Fruit fly (Drosophila melanogaster) whole organism, embryonic: Measurements from ENCODE around the gene Prosbeta2.
A peak's percentile ranks its signal among the peaks of the same experiment; 100 is the strongest.

Experiments
- CG10267 ChIP-seq: fragments of 200-800 bp; sonication (Bioruptor generic); optimal IDR thresholded peaks from 2 replicates; lab custom pipeline; 2018; ENCODE audit warnings: missing biosample characterization, mild to moderate bottlenecking, missing genetic modification characterization, moderate library complexity
- CG10654 ChIP-seq: fragments of 200-800 bp; sonication (Bioruptor generic); optimal IDR thresholded peaks from 2 replicates; lab custom pipeline; 2016; ENCODE audit warnings: missing biosample characterization, missing genetic modification characterization
- CG11695 ChIP-seq: fragments of 200-800 bp; sonication (Bioruptor generic); IDR thresholded peaks from 3 replicates; pipeline ENCODE4 v1.3.6; 2022; ENCODE audit warnings: missing biosample characterization, missing genetic modification characterization
- CG12236 ChIP-seq: fragments of 200-800 bp; sonication (Bioruptor generic); optimal IDR thresholded peaks from 2 replicates; lab custom pipeline; 2016; ENCODE audit warnings: missing biosample characterization, missing genetic modification characterization
- CG13424 ChIP-seq: fragments of 200-800 bp; sonication (Bioruptor generic); optimal IDR thresholded peaks from 2 replicates; lab custom pipeline; 2019; ENCODE audit warnings: missing biosample characterization, mild to moderate bottlenecking, missing genetic modification characterization, moderate library complexity
- CG14050 ChIP-seq: fragments of 200-800 bp; sonication (Bioruptor generic); IDR thresholded peaks from 3 replicates; pipeline ENCODE4 v1.3.6; 2022; ENCODE audit warnings: missing biosample characterization, missing genetic modification characterization
- CG17186 ChIP-seq: fragments of 200-800 bp; sonication (Bioruptor generic); optimal IDR thresholded peaks from 3 replicates; lab custom pipeline; 2017; ENCODE audit warnings: missing biosample characterization, missing genetic modification reagents, missing genetic modification characterization
- CG17802 ChIP-seq: fragments of 200-800 bp; sonication (Bioruptor generic); optimal IDR thresholded peaks from 2 replicates; lab custom pipeline; 2018; ENCODE audit warnings: missing biosample characterization, mild to moderate bottlenecking, missing genetic modification characterization, moderate library complexity
- CG1792 ChIP-seq: fragments of 200-800 bp; sonication (Bioruptor generic); optimal IDR thresholded peaks from 2 replicates; lab custom pipeline; 2016; ENCODE audit warnings: missing biosample characterization, missing genetic modification characterization
- CG2116 ChIP-seq: fragments of 200-800 bp; sonication (Bioruptor generic); optimal IDR thresholded peaks from 3 replicates; lab custom pipeline; 2018; ENCODE audit warnings: missing biosample characterization, mild to moderate bottlenecking, missing genetic modification characterization
- CG2712 ChIP-seq: fragments of 200-800 bp; optimal IDR thresholded peaks from 3 replicates; lab custom pipeline; 2019; ENCODE audit warnings: missing biosample characterization, mild to moderate bottlenecking, missing genetic modification characterization, moderate library complexity
- CG30403 ChIP-seq: fragments of 200-800 bp; sonication (Bioruptor generic); optimal IDR thresholded peaks from 3 replicates; lab custom pipeline; 2016; ENCODE audit warnings: missing biosample characterization, missing genetic modification characterization
- CG3065 ChIP-seq: fragments of 200-800 bp; sonication (Bioruptor generic); optimal IDR thresholded peaks from 2 replicates; lab custom pipeline; 2016; ENCODE audit warnings: missing biosample characterization, missing genetic modification characterization
- CG31388 ChIP-seq: fragments of 200-800 bp; sonication (Bioruptor generic); optimal IDR thresholded peaks from 2 replicates; lab custom pipeline; 2016; ENCODE audit warnings: missing biosample characterization, missing genetic modification characterization
- CG3281 ChIP-seq: fragments of 200-800 bp; sonication (Bioruptor generic); optimal IDR thresholded peaks from 3 replicates; lab custom pipeline; 2017; ENCODE audit warnings: missing biosample characterization, mild to moderate bottlenecking, missing genetic modification characterization
- CG42726 ChIP-seq: fragments of 200-800 bp; sonication (Bioruptor generic); IDR thresholded peaks from 2 replicates; pipeline ENCODE4 v1.3.6; 2022; ENCODE audit warnings: missing biosample characterization, missing genetic modification characterization; ENCODE audit not compliant: partially characterized antibody
- CG4404 ChIP-seq: fragments of 200-800 bp; sonication (Bioruptor generic); IDR thresholded peaks from 2 replicates; pipeline ENCODE4 v1.3.6; 2022; ENCODE audit warnings: missing biosample characterization, missing genetic modification characterization
- CG6791 ChIP-seq: fragments of 200-800 bp; sonication (Bioruptor generic); IDR thresholded peaks from 3 replicates; pipeline ENCODE4 v1.3.6; 2022; ENCODE audit warnings: missing biosample characterization, missing genetic modification characterization; ENCODE audit not compliant: partially characterized antibody
- CG7372 ChIP-seq: fragments of 200-800 bp; sonication (Bioruptor generic); IDR thresholded peaks from 2 replicates; pipeline ENCODE4 v1.3.6; 2022; ENCODE audit warnings: missing biosample characterization, missing genetic modification characterization
- CG8924 ChIP-seq: fragments of 200-800 bp; optimal IDR thresholded peaks from 3 replicates; lab custom pipeline; 2019; ENCODE audit warnings: missing biosample characterization, mild to moderate bottlenecking, missing genetic modification characterization, moderate library complexity
- CoRest ChIP-seq: fragments of 200-800 bp; sonication (Bioruptor generic); optimal IDR thresholded peaks from 3 replicates; lab custom pipeline; 2018; ENCODE audit warnings: missing biosample characterization, mild to moderate bottlenecking, missing genetic modification characterization, moderate library complexity
- CrebB ChIP-seq: fragments of 200-800 bp; sonication (Bioruptor generic); optimal IDR thresholded peaks from 3 replicates; lab custom pipeline; 2018; ENCODE audit warnings: missing biosample characterization, mild to moderate bottlenecking, missing genetic modification characterization
- Dfd ChIP-seq, 2 experiments: fragments of >200 bp; optimal IDR thresholded peaks; 2 replicates each; lab custom pipeline; 2017; ENCODE audit warnings: missing biosample characterization in 2 of 2, missing genetic modification characterization in 2 of 2
- HmgD ChIP-seq: fragments of 200-800 bp; sonication (Bioruptor generic); optimal IDR thresholded peaks from 3 replicates; lab custom pipeline; 2016; ENCODE audit warnings: missing biosample characterization, missing genetic modification characterization
- Hmx ChIP-seq: fragments of 200-800 bp; sonication (Bioruptor generic); optimal IDR thresholded peaks from 2 replicates; lab custom pipeline; 2016; ENCODE audit warnings: missing biosample characterization, missing genetic modification characterization
- Hr3 ChIP-seq: fragments of 200-800 bp; sonication (Bioruptor generic); optimal IDR thresholded peaks from 3 replicates; lab custom pipeline; 2016; ENCODE audit warnings: missing biosample characterization, missing genetic modification characterization
- Opbp ChIP-seq: fragments of 200-800 bp; sonication (Bioruptor generic); IDR thresholded peaks from 3 replicates; pipeline ENCODE4 v1.3.6; 2022; ENCODE audit warnings: missing biosample characterization, missing genetic modification characterization; ENCODE audit not compliant: partially characterized antibody
- Sry-β ChIP-seq: fragments of 200-800 bp; sonication (Bioruptor generic); optimal IDR thresholded peaks from 2 replicates; lab custom pipeline; 2018; ENCODE audit warnings: missing biosample characterization, mild to moderate bottlenecking, missing genetic modification characterization, moderate library complexity
- ara ChIP-seq: fragments of 200-800 bp; sonication (Bioruptor generic); IDR thresholded peaks from 2 replicates; pipeline ENCODE4 v1.3.6; 2022; ENCODE audit warnings: missing biosample characterization, missing genetic modification characterization
- br ChIP-seq: fragments of >200 bp; optimal IDR thresholded peaks from 2 replicates; lab custom pipeline; 2017
- caup ChIP-seq: fragments of 200-800 bp; sonication (Bioruptor generic); optimal IDR thresholded peaks from 3 replicates; lab custom pipeline; 2017; ENCODE audit warnings: missing biosample characterization, mild to moderate bottlenecking, missing genetic modification characterization, moderate library complexity; ENCODE audit not compliant: severe bottlenecking
- fu2 ChIP-seq: fragments of 200-800 bp; sonication (Bioruptor generic); optimal IDR thresholded peaks from 2 replicates; lab custom pipeline; 2016; ENCODE audit warnings: missing biosample characterization, missing genetic modification characterization
- gcm2 ChIP-seq: fragments of 200-800 bp; sonication (Bioruptor generic); optimal IDR thresholded peaks from 2 replicates; lab custom pipeline; 2016; ENCODE audit warnings: missing biosample characterization, missing genetic modification characterization
- jumu ChIP-seq: fragments of 200-800 bp; sonication (Bioruptor generic); optimal IDR thresholded peaks from 3 replicates; lab custom pipeline; 2016; ENCODE audit warnings: missing biosample characterization, missing genetic modification characterization
- nom ChIP-seq: fragments of 200-800 bp; sonication (Bioruptor generic); optimal IDR thresholded peaks from 2 replicates; lab custom pipeline; 2017; ENCODE audit warnings: missing biosample characterization, missing genetic modification characterization, mild to moderate bottlenecking, moderate library complexity, missing genetic modification reagents
- sens ChIP-seq: fragments of 200-800 bp; sonication (Bioruptor generic); peaks from one replicate; lab custom pipeline; 2016; ENCODE audit warnings: missing biosample characterization, missing genetic modification characterization
- so ChIP-seq: fragments of 200-800 bp; sonication (Bioruptor generic); IDR thresholded peaks from 3 replicates; pipeline ENCODE4 v1.3.6; 2022; ENCODE audit warnings: missing biosample characterization, missing genetic modification characterization
- sug ChIP-seq: fragments of 200-800 bp; optimal IDR thresholded peaks from 2 replicates; lab custom pipeline; 2019; ENCODE audit warnings: missing biosample characterization, mild to moderate bottlenecking, missing genetic modification characterization, moderate library complexity
- tin ChIP-seq: fragments of 200-800 bp; sonication (Bioruptor generic); optimal IDR thresholded peaks from 3 replicates; lab custom pipeline; 2016; ENCODE audit warnings: missing biosample characterization, missing genetic modification characterization
- trem ChIP-seq: fragments of 200-800 bp; optimal IDR thresholded peaks from 3 replicates; lab custom pipeline; 2019; ENCODE audit warnings: missing biosample characterization, mild to moderate bottlenecking, missing genetic modification characterization, moderate library complexity
- twi ChIP-seq: fragments of 200-800 bp; optimal IDR thresholded peaks from 2 replicates; lab custom pipeline; 2019; ENCODE audit warnings: missing biosample characterization, mild to moderate bottlenecking, missing genetic modification characterization, moderate library complexity
- wdn ChIP-seq: fragments of 200-800 bp; sonication (Bioruptor generic); IDR thresholded peaks from 2 replicates; pipeline ENCODE4 v1.3.6; 2022; ENCODE audit warnings: missing biosample characterization, missing genetic modification characterization

Gene Prosbeta2

DNA sequence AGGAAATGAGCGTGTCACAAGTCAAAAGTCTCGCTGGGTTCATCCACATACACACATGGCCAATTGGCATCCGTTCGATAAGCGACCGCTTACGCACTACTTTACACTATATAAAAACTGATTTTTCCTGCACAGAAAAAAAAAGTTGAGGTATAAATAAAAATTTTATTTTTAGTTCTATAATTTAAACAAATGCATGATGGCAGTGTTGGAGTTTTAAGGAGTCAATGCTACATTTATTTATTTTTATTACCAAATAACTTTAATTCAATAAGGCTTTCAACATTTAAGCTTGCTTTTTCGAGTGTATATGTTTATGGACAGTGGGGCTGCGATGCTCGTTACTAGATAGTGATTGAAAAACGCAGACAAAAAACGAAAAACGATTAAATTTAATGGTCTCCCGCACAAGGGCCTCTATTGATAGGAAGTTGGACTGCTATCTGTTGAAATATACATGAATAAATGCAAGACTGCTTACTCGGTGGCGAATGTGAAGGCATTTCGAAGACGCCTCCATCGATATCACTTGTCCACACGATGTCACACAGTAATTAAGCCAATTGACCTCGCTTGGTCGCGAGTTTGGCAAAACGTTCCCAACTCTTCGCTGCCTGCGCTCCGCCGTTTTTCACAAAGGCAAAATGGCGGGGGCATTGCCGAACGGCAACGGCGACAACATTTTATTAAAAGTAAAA lies 12.0 kb downstream of the Prosbeta2 start (continued):
- TF ChIP-seq sug (tag; lab: Kevin White, UChicago) (peak; percentile 52), jumu (GFP tag; lab: Kevin White, UChicago) (peak; percentile 15), nom (GFP tag; lab: Kevin White, UChicago) (peak; percentile 55), CG42726 (GFP tag; lab: Robert Waterston, UW) (no peak), trem (tag; lab: Kevin White, UChicago) (peak; percentile 74), gcm2 (no peak), so (GFP tag; lab: Robert Waterston, UW) (peak; percentile 69; the same call in 1 of the 3 replicates), CG8924 (peak; percentile 89), CG2116 (GFP tag; lab: Kevin White, UChicago) (peak; percentile 18), Hr3 (GFP tag; lab: Kevin White, UChicago) (peak; percentile 55), CG3281 (peak; percentile 56), CoRest (peak; percentile 85), CG1792 (GFP tag; lab: Kevin White, UChicago) (peak; percentile 62), caup (GFP tag; lab: Kevin White, UChicago) (peak; percentile 35), CG2712 (peak; percentile 88), CG13424 (tag; lab: Kevin White, UChicago) (peak; percentile 80), tin (GFP tag; lab: Kevin White, UChicago) (peak; percentile 65), CG10267 (tag; lab: Kevin White, UChicago) (peak; percentile 83), CG10654 (GFP tag; lab: Kevin White, UChicago) (peak; percentile 63), CG31388 (GFP tag; lab: Kevin White, UChicago) (peak; percentile 74), wdn (GFP tag; lab: Robert Waterston, UW) (no peak), CG4404 (peak; percentile 50), CG14050 (GFP tag; lab: Robert Waterston, UW) (peak; percentile 43; the same call in 1 of the 3 replicates), CG17802 (peak; percentile 22), CrebB (tag; lab: Kevin White, UChicago) (peak; percentile 71), CG12236 (GFP tag; lab: Kevin White, UChicago) (no peak), br (lab: Kevin White, UChicago) (no peak), twi (tag; lab: Kevin White, UChicago) (peak; percentile 61), fu2 (GFP tag; lab: Kevin White, UChicago) (no peak), CG7372 (GFP tag; lab: Robert Waterston, UW) (no peak), Dfd (GFP tag; optimal IDR thresholded peaks at IDR 0.05; lab: Kevin White, UChicago) (no peak), CG11695 (GFP tag; lab: Robert Waterston, UW) (peak; percentile 73), CG17186 (GFP tag; lab: Kevin White, UChicago) (no peak), Opbp (GFP tag; lab: Robert Waterston, UW) (no peak), CG30403 (GFP tag; lab: Kevin White, UChicago) (peak; percentile 81), HmgD (no peak), sens (GFP tag; lab: Kevin White, UChicago) (peak; percentile 90), CG6791 (GFP tag; lab: Robert Waterston, UW) (no peak), ara (GFP tag; lab: Robert Waterston, UW) (peak; percentile 68; the same call in 1 of the 2 replicates), Sry-β (GFP tag; lab: Kevin White, UChicago) (no peak), Hmx (GFP tag; lab: Kevin White, UChicago) (no peak), CG3065 (GFP tag; lab: Kevin White, UChicago) (no peak)
- TF ChIP-seq, all 482 proteins: peak for 305
